Fruit fly (Drosophila melanogaster): ENCODE results near the gene CG13405.

The CG13405 gene

DNA sequence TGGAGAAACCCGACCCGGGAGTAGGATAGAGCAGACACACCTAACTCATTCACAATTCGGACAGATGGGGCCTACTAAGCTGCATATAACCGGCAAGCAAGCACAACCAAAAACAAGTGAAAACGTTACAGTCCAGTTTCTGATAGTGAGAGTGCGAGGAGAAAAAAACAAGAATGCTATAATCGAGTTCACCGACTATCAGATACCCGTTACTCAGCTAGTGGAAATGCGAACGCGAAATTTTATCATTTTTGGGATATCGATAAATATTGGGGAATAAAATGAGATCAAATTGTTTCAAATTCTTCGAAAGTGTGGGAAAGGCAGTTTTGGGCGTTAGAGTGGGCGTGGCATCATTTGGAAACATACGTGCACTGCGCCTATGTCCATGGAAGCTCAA, 15.8 kb upstream of the CG13405 start:
- TF ChIP-seq Myc (optimal IDR thresholded peaks at IDR 0.05) (no peak), Sin3A (optimal IDR thresholded peaks at IDR 0.05) (no peak), insv (optimal IDR thresholded peaks at IDR 0.05) (no peak), psq (optimal IDR thresholded peaks at IDR 0.05) (no peak), h (optimal IDR thresholded peaks at IDR 0.05) (no peak)

DNA sequence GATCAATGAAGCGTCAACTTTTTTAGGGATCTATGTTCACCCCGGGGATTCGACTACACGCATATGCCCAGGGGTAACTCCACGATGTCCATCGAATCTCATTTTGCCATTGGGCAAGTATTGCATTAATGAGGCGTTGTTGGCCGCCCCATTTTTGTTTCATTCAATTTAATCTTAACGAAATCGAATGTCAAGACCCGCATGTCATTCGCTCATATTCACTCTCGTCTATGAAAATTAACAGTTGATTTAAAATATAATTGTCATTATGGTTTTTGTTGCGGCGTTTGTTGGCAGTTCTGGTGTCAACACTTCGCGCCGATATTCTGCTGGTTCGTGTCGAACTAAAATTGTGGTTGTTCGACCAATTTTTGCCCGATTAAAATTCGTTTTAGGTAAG, 11.8 kb upstream of the CG13405 start:
- TF ChIP-seq insv (optimal IDR thresholded peaks at IDR 0.05) (no peak), h (optimal IDR thresholded peaks at IDR 0.05) (no peak), Myc (optimal IDR thresholded peaks at IDR 0.05) (no peak), Sin3A (optimal IDR thresholded peaks at IDR 0.05) (no peak), psq (optimal IDR thresholded peaks at IDR 0.05) (no peak), ttk (optimal IDR thresholded peaks at IDR 0.05) (no peak)

DNA sequence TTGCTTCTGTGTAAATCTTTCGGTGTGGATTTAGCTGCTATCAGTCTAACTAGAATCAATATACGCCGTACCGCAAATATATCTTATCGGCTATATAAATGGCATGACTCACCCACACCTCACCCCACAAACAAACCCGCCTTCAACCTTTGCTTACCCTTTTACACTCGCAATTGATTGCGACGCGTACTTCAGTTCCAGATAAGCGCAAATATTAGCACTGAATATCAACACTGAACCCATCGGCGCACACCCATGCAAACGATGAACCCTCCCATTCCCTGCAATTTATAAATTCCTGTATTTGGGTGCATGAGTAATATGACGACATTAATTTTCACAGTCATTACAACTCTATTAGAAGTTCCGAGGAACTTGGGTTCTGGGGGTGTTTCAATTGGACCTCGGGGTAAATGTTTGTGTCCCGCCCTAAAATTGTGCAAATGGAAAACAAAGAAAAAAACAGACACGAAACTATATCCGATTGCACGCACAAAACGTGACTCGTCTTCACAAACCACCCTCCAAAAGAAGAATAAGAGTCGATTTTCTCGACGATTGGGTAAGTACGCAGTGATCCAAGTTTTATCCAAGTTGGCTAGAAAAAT, 10.2 kb upstream of the CG13405 start:
- TF ChIP-seq insv (optimal IDR thresholded peaks at IDR 0.05) (no peak), psq (optimal IDR thresholded peaks at IDR 0.05) (no peak), ttk (optimal IDR thresholded peaks at IDR 0.05) (no peak), h (optimal IDR thresholded peaks at IDR 0.05) (no peak), Myc (optimal IDR thresholded peaks at IDR 0.05) (no peak), Sin3A (optimal IDR thresholded peaks at IDR 0.05) (no peak)

DNA sequence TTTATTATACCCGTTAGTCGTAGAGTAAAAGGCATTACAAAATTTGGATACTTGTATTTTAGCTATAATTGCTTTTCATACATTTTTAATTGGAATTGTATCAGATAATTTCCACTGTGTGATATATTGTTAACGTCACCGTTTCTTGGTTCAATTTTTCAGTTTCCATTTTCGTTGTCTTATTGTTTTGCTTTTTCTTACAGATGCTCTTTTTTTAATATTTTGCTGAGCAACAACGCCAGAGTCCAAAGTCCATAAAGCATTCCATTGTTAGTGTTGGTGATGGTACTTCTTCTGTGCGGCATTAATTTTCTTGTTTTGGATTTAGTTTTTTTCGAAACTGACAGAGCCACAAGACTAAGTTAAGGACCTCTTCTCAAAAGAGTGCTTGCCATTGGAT, 7.8 kb upstream of the CG13405 start:
- TF ChIP-seq h (optimal IDR thresholded peaks at IDR 0.05) (no peak), Sin3A (optimal IDR thresholded peaks at IDR 0.05) (no peak), psq (optimal IDR thresholded peaks at IDR 0.05) (no peak), insv (optimal IDR thresholded peaks at IDR 0.05) (no peak), ttk (optimal IDR thresholded peaks at IDR 0.05) (no peak), Myc (optimal IDR thresholded peaks at IDR 0.05) (no peak)

DNA sequence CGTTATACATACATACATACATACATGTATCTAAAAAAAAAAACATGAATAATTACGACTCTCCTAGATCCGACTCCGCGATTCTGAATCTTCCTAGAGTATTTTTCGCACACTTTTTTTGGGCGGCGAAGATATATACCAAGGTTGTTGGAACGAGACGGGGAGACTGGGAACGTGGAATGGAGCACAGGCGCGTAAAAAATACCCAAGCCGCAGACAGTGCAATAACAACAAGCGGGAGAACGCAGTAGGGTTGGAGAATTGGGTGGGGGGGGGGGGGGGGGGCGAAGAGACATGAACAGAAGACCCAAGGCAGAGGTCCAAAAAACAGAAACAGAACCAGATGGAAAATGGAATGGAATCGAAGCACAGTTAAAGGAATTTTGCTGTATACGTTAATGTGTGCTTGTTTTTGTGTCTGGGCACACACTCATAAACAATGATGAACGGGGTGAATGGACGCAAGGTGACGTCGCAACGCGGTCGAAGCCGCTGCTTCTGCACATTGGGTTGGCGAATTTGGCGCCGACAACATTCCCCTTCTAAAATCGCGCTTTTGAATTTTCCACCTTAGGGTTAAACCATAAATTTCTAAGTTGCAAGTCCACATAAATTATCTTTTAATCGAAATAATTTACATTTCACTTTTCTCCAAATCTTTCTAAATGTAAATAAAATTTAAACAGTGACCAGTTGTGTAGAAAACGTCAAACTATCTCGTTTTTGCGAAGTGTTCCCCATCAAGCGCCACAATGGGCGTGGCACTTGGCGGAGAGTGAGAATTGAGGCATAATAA, 1.6 kb downstream of the CG13405 start:
- TF ChIP-seq ttk (optimal IDR thresholded peaks at IDR 0.05) (no peak), Sin3A (optimal IDR thresholded peaks at IDR 0.05) (no peak), Myc (optimal IDR thresholded peaks at IDR 0.05) (no peak), psq (optimal IDR thresholded peaks at IDR 0.05) (no peak), h (optimal IDR thresholded peaks at IDR 0.05) (no peak), insv (optimal IDR thresholded peaks at IDR 0.05) (no peak)

DNA sequence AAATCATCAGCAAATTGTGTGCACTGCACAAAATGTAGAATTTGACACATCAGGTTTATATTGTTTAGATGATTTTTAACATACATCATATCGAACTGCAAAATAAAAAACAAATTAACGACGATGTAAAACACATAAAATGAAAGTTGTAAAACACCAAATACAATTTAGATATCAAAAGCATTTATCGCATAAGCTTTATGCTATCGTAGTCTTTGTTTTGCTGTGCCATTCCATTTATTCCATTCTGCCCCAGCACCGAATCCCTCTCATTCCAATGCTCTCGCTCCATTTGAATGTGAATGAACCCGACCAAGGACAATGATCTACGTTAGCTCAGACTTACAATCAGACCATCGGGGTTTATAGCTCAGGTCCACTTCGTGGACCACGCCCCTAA, 3.9 kb downstream of the CG13405 start:
- no peak for TF ChIP-seq Myc (optimal IDR thresholded peaks at IDR 0.05)
- TF ChIP-seq psq (optimal IDR thresholded peaks at IDR 0.05), result no peak
- no peak for TF ChIP-seq Sin3A (optimal IDR thresholded peaks at IDR 0.05)
- TF ChIP-seq ttk (optimal IDR thresholded peaks at IDR 0.05), result no peak
- TF ChIP-seq h (optimal IDR thresholded peaks at IDR 0.05), result no peak
- no peak for TF ChIP-seq insv (optimal IDR thresholded peaks at IDR 0.05)

DNA sequence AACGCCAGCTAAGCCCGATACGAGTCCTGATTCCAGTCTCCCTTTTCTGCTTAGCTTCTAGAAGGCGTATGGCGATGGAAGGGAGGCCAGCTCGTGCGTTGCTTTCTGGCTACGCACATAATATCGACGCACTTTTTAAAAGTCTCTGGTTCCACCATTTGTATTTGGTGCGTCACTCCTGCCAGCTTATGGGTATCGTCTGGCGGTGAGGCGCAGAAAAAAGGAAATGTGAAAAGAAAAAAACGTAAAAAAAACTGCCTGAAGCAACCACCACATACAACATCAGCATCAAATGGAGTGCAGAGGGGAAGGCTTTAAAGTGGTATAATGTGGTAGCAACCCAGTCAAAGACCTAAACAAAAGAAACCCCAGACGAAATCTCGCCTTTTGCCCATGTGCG, 5.8 kb downstream of the CG13405 start:
- TF ChIP-seq psq (optimal IDR thresholded peaks at IDR 0.05) (no peak), ttk (optimal IDR thresholded peaks at IDR 0.05) (no peak), insv (optimal IDR thresholded peaks at IDR 0.05) (no peak), Sin3A (optimal IDR thresholded peaks at IDR 0.05) (no peak), h (optimal IDR thresholded peaks at IDR 0.05) (no peak), Myc (optimal IDR thresholded peaks at IDR 0.05) (no peak)

DNA sequence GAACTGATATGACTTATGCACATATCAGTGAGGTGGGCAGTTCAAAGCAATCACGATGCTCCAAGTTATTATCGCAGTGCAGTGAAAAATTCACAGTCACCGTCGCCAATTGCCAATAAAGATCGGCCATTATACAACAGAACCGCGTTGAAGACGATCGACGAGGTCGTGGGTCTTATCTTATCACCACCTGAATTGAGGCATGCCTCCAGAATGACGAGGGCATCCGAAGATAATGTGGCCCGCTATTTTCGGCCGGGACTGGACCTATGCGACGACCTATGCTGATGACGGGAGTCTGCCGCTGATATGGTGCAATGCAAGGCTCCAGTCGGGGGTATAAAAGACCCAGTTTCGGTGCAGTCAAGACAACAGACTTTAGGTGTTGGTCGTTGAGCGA, 9.1 kb downstream of the CG13405 start, which contains the start of gene Lsp1gamma:
Gene Lsp1gamma (plus strand): TSS at position 368 of the 400 bp plus-strand sequence.
- TF ChIP-seq insv (optimal IDR thresholded peaks at IDR 0.05) (no peak), h (optimal IDR thresholded peaks at IDR 0.05) (no peak), psq (optimal IDR thresholded peaks at IDR 0.05) (no peak), ttk (optimal IDR thresholded peaks at IDR 0.05) (no peak), Myc (optimal IDR thresholded peaks at IDR 0.05) (no peak), Sin3A (optimal IDR thresholded peaks at IDR 0.05) (no peak)

DNA sequence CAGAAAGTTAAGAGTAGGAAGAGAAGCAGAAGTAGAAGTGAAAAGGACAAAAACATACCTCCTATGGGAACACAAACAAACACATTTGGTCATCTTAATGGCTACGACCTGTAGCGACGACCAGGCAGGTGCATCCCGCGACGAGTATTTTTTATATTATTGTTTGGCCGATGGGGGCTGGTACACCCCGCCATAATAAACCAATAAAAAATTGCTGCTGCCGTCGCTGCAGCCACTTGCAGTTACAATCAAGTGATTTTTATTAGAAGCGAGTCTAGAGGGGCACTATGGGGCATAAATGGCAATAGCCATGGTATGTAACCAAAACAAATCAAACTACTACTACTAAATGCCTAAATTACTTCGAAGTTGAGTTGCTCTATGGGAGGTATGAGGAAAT, 14.6 kb downstream of the CG13405 start:
- TF ChIP-seq Sin3A (optimal IDR thresholded peaks at IDR 0.05) (no peak), insv (optimal IDR thresholded peaks at IDR 0.05) (no peak)

DNA sequence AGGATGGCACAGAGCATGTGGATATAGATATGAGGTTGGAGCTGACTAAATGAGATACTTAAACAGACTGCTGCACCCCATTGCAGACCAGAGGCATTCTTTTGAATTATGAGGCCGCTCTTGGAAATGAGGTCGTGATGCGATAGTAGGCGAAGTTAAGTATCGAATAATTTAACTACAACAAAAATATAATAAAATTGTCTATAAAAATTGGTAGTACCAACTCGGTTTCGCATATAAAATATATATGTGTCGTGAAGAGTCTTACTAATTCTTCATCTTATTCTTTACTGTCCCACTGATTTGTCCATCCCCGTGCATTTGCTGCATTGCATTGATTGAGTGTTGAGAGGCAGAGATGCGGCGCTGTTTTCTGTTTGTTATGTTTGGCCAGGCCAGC, 15.1 kb downstream of the CG13405 start:
- TF ChIP-seq h (optimal IDR thresholded peaks at IDR 0.05), result no peak
- TF ChIP-seq psq (optimal IDR thresholded peaks at IDR 0.05), result no peak
- no peak for TF ChIP-seq Myc (optimal IDR thresholded peaks at IDR 0.05)
- no peak for TF ChIP-seq Sin3A (optimal IDR thresholded peaks at IDR 0.05)
- TF ChIP-seq ttk (optimal IDR thresholded peaks at IDR 0.05), result no peak
- TF ChIP-seq insv (optimal IDR thresholded peaks at IDR 0.05), result no peak

DNA sequence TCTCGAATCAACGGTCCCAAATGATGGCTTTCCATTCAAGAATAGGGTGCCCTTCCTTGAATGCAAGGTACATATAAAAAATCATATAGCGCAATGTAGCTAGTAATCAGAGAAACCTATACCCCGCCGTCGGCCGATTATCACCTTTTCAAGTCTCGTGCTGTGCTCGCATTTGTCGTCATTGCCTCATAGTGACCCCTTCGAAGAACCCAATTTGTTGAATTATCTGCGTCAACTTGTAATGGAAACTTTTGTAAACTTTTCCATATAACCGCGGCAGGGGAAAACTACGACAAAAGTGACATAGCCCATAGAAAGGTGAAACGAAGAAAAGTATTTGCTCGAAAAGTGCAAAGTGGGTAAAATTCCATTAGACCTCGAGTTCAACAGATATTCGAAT, 17.5 kb downstream of the CG13405 start:
- TF ChIP-seq ttk (optimal IDR thresholded peaks at IDR 0.05) (no peak), h (optimal IDR thresholded peaks at IDR 0.05) (no peak), Myc (optimal IDR thresholded peaks at IDR 0.05) (no peak), psq (optimal IDR thresholded peaks at IDR 0.05) (no peak), Sin3A (optimal IDR thresholded peaks at IDR 0.05) (no peak)

DNA sequence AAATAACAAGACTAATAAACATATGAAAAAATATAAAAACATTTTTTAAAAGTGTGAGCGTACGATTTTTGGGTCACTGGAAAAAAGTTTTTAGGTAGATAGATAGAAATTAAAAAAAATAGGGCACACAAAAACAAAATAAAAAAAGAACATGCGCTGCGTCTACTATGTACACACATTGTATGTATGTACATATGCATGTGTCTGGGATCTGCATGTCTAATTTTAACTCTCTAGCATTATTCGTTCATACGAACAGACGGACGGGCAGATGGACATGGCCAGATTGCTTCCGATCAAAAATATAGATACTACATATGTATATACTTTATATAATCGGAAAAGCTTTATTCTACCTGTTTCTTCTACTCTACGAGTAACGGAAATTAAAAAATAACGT, 18.6 kb downstream of the CG13405 start:
- TF ChIP-seq psq (optimal IDR thresholded peaks at IDR 0.05) (no peak), h (optimal IDR thresholded peaks at IDR 0.05) (no peak), Sin3A (optimal IDR thresholded peaks at IDR 0.05) (no peak), ttk (optimal IDR thresholded peaks at IDR 0.05) (no peak), insv (optimal IDR thresholded peaks at IDR 0.05) (no peak), Myc (optimal IDR thresholded peaks at IDR 0.05) (no peak)

DNA sequence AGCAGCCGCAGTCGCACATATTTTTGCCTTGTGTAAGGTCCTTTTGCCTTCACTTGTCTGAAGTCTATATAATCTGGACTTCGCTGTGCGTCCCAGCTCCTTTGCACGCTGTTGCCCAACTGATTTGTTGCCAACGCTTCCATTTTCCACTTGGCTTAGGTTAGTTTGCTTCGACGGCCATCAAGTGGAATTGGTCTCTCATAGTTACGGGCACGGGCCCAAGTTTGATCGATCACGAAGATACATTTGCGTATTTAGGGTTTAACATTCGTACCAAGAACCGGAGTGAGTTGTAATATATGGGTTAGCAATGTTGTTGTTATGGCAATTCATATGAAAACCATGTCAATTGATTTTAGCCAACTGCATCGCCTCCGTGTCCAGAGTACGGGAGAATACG, 20.5 kb downstream of the CG13405 start, which contains the start of gene CG43149:
Gene CG43149 (minus strand): TSS at position 101 of the 400 bp plus-strand sequence.
- TF ChIP-seq insv (optimal IDR thresholded peaks at IDR 0.05), result no peak
- no peak for TF ChIP-seq Sin3A (optimal IDR thresholded peaks at IDR 0.05)
- TF ChIP-seq ttk (optimal IDR thresholded peaks at IDR 0.05), result no peak
- no peak for TF ChIP-seq h (optimal IDR thresholded peaks at IDR 0.05)
- no peak for TF ChIP-seq Myc (optimal IDR thresholded peaks at IDR 0.05)
- no peak for TF ChIP-seq psq (optimal IDR thresholded peaks at IDR 0.05)

All from Kc167 (cell line).